Fruit fly (Drosophila melanogaster): Measurements from ENCODE around the gene CG31674.

CG31674 gene

DNA sequence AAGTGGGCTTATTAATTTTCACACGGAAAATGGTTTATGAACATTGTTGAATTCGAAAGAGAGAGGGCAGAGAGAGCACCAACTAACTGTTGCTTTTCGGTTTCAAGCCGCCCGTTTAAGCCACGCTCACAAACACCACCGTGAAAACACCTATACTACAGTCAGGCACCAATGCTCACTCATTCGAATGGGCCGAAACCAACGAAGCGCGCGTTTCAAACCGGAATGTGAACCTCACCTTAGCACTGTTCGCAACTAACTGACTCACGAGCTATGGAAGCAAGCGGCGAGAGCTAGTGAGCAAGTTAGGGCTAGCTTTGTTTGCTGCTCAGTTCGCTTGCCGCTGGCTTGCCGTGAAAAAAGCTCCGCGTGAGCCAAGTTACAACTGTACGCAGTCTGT lies 37.2 kb upstream of the CG31674 start (continued):
- TF ChIP-seq pan (optimal IDR thresholded peaks at IDR 0.05) (no peak), pan (GFP tag; optimal IDR thresholded peaks at IDR 0.05 in 1 of 2, IDR thresholded peaks at IDR 0.05 in 1 of 2) (no peak), CG10654 (GFP tag; optimal IDR thresholded peaks at IDR 0.05) (no peak), CG7357 (GFP tag; IDR thresholded peaks at IDR 0.05) (0 out of 3 replicates have a peak, but pooled peaks have one; percentile 21), Fer1 (GFP tag; optimal IDR thresholded peaks at IDR 0.05) (peak; percentile 50), Neu2 (GFP tag; optimal IDR thresholded peaks at IDR 0.05; ENCODE audit: borderline replicate concordance) (no peak)

dm6 chr2L:20794656-20795055 lies 36.4 kb upstream of the CG31674 start:
- TF ChIP-seq trh (GFP tag; optimal IDR thresholded peaks at IDR 0.05) (no peak), pros (GFP tag; optimal IDR thresholded peaks at IDR 0.05) (peak; percentile 64), CG9932 (GFP tag; IDR thresholded peaks at IDR 0.05) (no peak), sens (GFP tag) (peak; percentile 24), CG6791 (GFP tag; IDR thresholded peaks at IDR 0.05; ENCODE audit: partially characterized antibody) (peak; percentile 25; the same call in 1 of the 3 replicates), kni (GFP tag; optimal IDR thresholded peaks at IDR 0.05) (peak; percentile 22), Med (GFP tag) (peak; percentile 15), Poxn (GFP tag; IDR thresholded peaks at IDR 0.05) (no peak), chinmo (GFP tag; IDR thresholded peaks at IDR 0.05; ENCODE audit: partially characterized antibody) (peak; percentile 66; the same call in 2 of the 4 replicates), CG1233 (GFP tag; optimal IDR thresholded peaks at IDR 0.05) (no peak), Spps (tag; optimal IDR thresholded peaks at IDR 0.05) (no peak), CG10654 (GFP tag; optimal IDR thresholded peaks at IDR 0.05) (no peak), CG12219 (GFP tag; optimal IDR thresholded peaks at IDR 0.05) (no peak), pum (GFP tag; optimal IDR thresholded peaks at IDR 0.05) (no peak), CG13894 (tag; optimal IDR thresholded peaks at IDR 0.05) (peak; percentile 9), CG2889 (GFP tag; IDR thresholded peaks at IDR 0.05) (no peak), vvl (GFP tag; IDR thresholded peaks at IDR 0.05) (peak; percentile 60; the same call in 1 of the 2 replicates), CG4730 (GFP tag; IDR thresholded peaks at IDR 0.05) (0 out of 2 replicates have a peak, but pooled peaks have one; percentile 7), Neu2 (GFP tag; optimal IDR thresholded peaks at IDR 0.05; ENCODE audit: borderline replicate concordance) (no peak), sob (GFP tag; IDR thresholded peaks at IDR 0.05) (no peak), Eip74EF (GFP tag; optimal IDR thresholded peaks at IDR 0.05) (no peak), Side (GFP tag; optimal IDR thresholded peaks at IDR 0.05) (no peak), CG5953 (GFP tag; IDR thresholded peaks at IDR 0.05) (no peak), twi (tag; optimal IDR thresholded peaks at IDR 0.05) (no peak), Adf1 (GFP tag; IDR thresholded peaks at IDR 0.05) (no peak), Pdp1 (GFP tag; optimal IDR thresholded peaks at IDR 0.05) (peak in 1 of 2 experiments; percentile 56), CG15073 (GFP tag; optimal IDR thresholded peaks at IDR 0.05) (no peak), CG9437 (GFP tag; optimal IDR thresholded peaks at IDR 0.05) (no peak), z (GFP tag; IDR thresholded peaks at IDR 0.05) (peak; percentile 67; the same call in 1 of the 3 replicates), D (optimal IDR thresholded peaks at IDR 0.05) (no peak), D (GFP tag; optimal IDR thresholded peaks at IDR 0.05) (no peak), Hsf (GFP tag; optimal IDR thresholded peaks at IDR 0.05) (no peak)

- TF ChIP-seq shn (GFP tag; optimal IDR thresholded peaks at IDR 0.05) = no peak
- TF ChIP-seq bab2 (GFP tag; optimal IDR thresholded peaks at IDR 0.05) = no peak
- TF ChIP-seq CG13894 (tag; optimal IDR thresholded peaks at IDR 0.05) = peak; percentile 74
- TF ChIP-seq cg (GFP tag; optimal IDR thresholded peaks at IDR 0.05) = peak; percentile 12
- 0 out of 3 replicates have a peak, but pooled peaks have one; percentile 4 for TF ChIP-seq zfh1 (GFP tag; IDR thresholded peaks at IDR 0.05)
- TF ChIP-seq stc (GFP tag; IDR thresholded peaks at IDR 0.05) = no peak
- peak; percentile 54 for TF ChIP-seq Elba2 (GFP tag; optimal IDR thresholded peaks at IDR 0.05)
- peak in 1 of 2 experiments; percentile 64 for TF ChIP-seq Pdp1 (GFP tag; optimal IDR thresholded peaks at IDR 0.05)
Observed at dm6 chr2L:20795774-20796173, 35.3 kb upstream of the CG31674 start.

Measured in whole organism, embryonic.